ENCODE assay signal across 2 worm cellular contexts in the genomic region with DNA sequence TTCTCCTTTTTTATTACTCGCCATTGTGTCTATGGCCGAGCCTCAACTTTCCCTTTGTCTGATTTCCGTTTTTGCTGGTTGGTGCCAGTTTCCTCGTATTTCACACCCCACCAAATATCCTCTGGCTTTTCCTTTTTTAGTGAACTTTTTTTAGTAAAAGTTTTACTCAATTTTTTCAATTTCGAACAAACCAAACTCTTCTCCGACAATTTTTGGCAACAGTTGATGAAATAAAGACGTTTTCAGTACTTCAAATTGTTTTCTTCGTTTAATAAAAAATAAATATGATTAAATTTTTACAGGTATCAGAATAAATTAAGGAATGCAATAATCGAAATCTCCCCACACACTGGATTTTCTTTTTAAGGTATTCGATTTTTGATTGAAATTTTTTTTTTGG.
A peak's percentile ranks its signal among the peaks of the same experiment; 100 is the strongest.
TF ChIP-seq lines count a peak whose summit lies in the region.

cal-4 (plus strand) TSS at position 301 of the 400 bp plus-strand sequence.

TF ChIP-seq in whole organism, L1 larva, 84 proteins besides CTCF, POLR2A, EP300 and RAD21:
- TF ChIP-seq lin-14 (GFP tag; optimal IDR thresholded peaks at IDR 0.05; lab: Kevin White, UChicago) (peak; percentile 9), snpc-4 (tag; optimal IDR thresholded peaks at IDR 0.05; lab: Kevin White, UChicago) (no peak)
TF ChIP-seq in whole organism, L1 larva: peak in this region for 1.

TF ChIP-seq in whole organism, L4 larva, 104 proteins besides CTCF, POLR2A, EP300 and RAD21:
- TF ChIP-seq pha-4 (GFP tag; IDR thresholded peaks at IDR 0.05; lab: Robert Waterston, UW) (no peak), pha-4 (tag; optimal IDR thresholded peaks at IDR 0.05; lab: Kevin White, UChicago) (no peak), vab-7 (GFP tag; IDR thresholded peaks at IDR 0.05; lab: Robert Waterston, UW) (no peak), lir-3 (tag; optimal IDR thresholded peaks at IDR 0.05; lab: Kevin White, UChicago) (no peak), aha-1 (tag; lab: Kevin White, UChicago) (peak; percentile 57), aly-2 (tag; optimal IDR thresholded peaks at IDR 0.05; lab: Kevin White, UChicago) (no peak), nhr-102 (tag; optimal IDR thresholded peaks at IDR 0.05; lab: Kevin White, UChicago) (no peak), dmd-8 (GFP tag; IDR thresholded peaks at IDR 0.05; lab: Robert Waterston, UW) (no peak), nhr-25 (tag; optimal IDR thresholded peaks at IDR 0.05; lab: Kevin White, UChicago; ENCODE audit: borderline replicate concordance, insufficient read depth) (no peak)

Comparison
In these comparisons a context has a peak if more than half of its experiments do, and no peak if none do; other contexts are left out.
1. Of the 29 proteins assayed by ChIP-seq in both whole organism, L4 larva and whole organism, L1 larva: peak only in whole organism, L4 larva: aha-1; only in whole organism, L1 larva: none; in both: none; in neither: 28.